Fruit fly (Drosophila melanogaster): ENCODE results near the gene Ggamma30A.

- TF ChIP-seq Lpt (GFP tag; optimal IDR thresholded peaks at IDR 0.05) (no peak), CG11762 (GFP tag; optimal IDR thresholded peaks at IDR 0.05; ENCODE audit: insufficient read depth) (no peak), svp (GFP tag) (peak; percentile 92), Hr39 (GFP tag; optimal IDR thresholded peaks at IDR 0.05) (no peak), Gug (GFP tag; IDR thresholded peaks at IDR 0.05) (no peak), CG6808 (GFP tag; optimal IDR thresholded peaks at IDR 0.05) (no peak), Ets96B (tag; optimal IDR thresholded peaks at IDR 0.05) (no peak), CG10631 (GFP tag; optimal IDR thresholded peaks at IDR 0.05) (no peak), achi (GFP tag; optimal IDR thresholded peaks at IDR 0.05) (no peak)
Observed at dm6 chr2L:9213626-9214025, 42.7 kb upstream of the Ggamma30A start.
